Worm (Caenorhabditis elegans): ENCODE results near the gene poml-4.
"Not testable (repeated sequence)": the region's sequence is repeated elsewhere in the genome, so short reads cannot be mapped to it uniquely, and the experiment has no call there.

ce11 chrII:1556217-1556616 lies 15.5 kb downstream of the poml-4 start, which contains the start of the genes fbxb-54 and fbxb-50:
- TF ChIP-seq xbp-1 (tag; optimal IDR thresholded peaks at IDR 0.05); aly-2 (tag; optimal IDR thresholded peaks at IDR 0.05); tbx-2 (tag; optimal IDR thresholded peaks at IDR 0.05); nhr-11 (tag; optimal IDR thresholded peaks at IDR 0.05); nhr-19 (GFP tag; conservative IDR thresholded peaks at IDR 0.05); dpl-1 (GFP tag; optimal IDR thresholded peaks at IDR 0.05); nhr-12 (tag; optimal IDR thresholded peaks at IDR 0.05); lsy-2 (tag; optimal IDR thresholded peaks at IDR 0.05); nhr-71 (tag; optimal IDR thresholded peaks at IDR 0.05); C16A3.4 (tag; optimal IDR thresholded peaks at IDR 0.05); pag-3 (tag; optimal IDR thresholded peaks at IDR 0.05; ENCODE audit: borderline replicate concordance, insufficient read depth); vab-15 (tag; optimal IDR thresholded peaks at IDR 0.05); ceh-90 (tag; optimal IDR thresholded peaks at IDR 0.05); elt-3 (tag; optimal IDR thresholded peaks at IDR 0.05): not testable (repeated sequence)

Measured in whole organism, L1 larva.